Fruit fly (Drosophila melanogaster) whole organism, embryonic: ENCODE data around the gene hang.
A peak's percentile ranks its signal among the peaks of the same experiment; 100 is the strongest.

ENCODE experiments used
- Awh ChIP-seq: fragments of 200-800 bp; sonication (Bioruptor generic); IDR thresholded peaks from 2 replicates; pipeline ENCODE4, ENCODE4 v1.3.6; 2022; ENCODE audit warnings: missing biosample characterization, missing genetic modification characterization
- CG10274 ChIP-seq: fragments of 200-800 bp; sonication (Bioruptor generic); optimal IDR thresholded peaks from 3 replicates; lab custom pipeline; 2017; ENCODE audit warnings: missing biosample characterization, mild to moderate bottlenecking, missing genetic modification characterization
- CG11723 ChIP-seq: fragments of 200-800 bp; sonication (Bioruptor generic); optimal IDR thresholded peaks from 2 replicates; lab custom pipeline; 2017; ENCODE audit warnings: missing biosample characterization, mild to moderate bottlenecking, missing genetic modification characterization
- CG12104 ChIP-seq: fragments of 200-800 bp; sonication (Bioruptor generic); optimal IDR thresholded peaks from 3 replicates; lab custom pipeline; 2016; ENCODE audit warnings: missing biosample characterization, missing genetic modification characterization
- CG12659 ChIP-seq: fragments of 200-800 bp; sonication (Bioruptor generic); optimal IDR thresholded peaks from 3 replicates; lab custom pipeline; 2017; ENCODE audit warnings: mild to moderate bottlenecking, missing biosample characterization, missing genetic modification reagents, missing genetic modification characterization
- CG16815 ChIP-seq: fragments of 200-800 bp; sonication (Bioruptor generic); optimal IDR thresholded peaks from 3 replicates; lab custom pipeline; 2017; ENCODE audit warnings: missing biosample characterization, mild to moderate bottlenecking, missing genetic modification characterization
- CG17359 ChIP-seq: fragments of 200-800 bp; sonication (Bioruptor generic); optimal IDR thresholded peaks from 3 replicates; lab custom pipeline; 2018; ENCODE audit warnings: missing biosample characterization, mild to moderate bottlenecking, missing genetic modification characterization, moderate library complexity
- CG18599 ChIP-seq: fragments of 200-800 bp; sonication (Bioruptor generic); optimal IDR thresholded peaks from 3 replicates; lab custom pipeline; 2017; ENCODE audit warnings: missing biosample characterization, missing genetic modification characterization, mild to moderate bottlenecking, moderate library complexity, missing genetic modification reagents
- CG2120 ChIP-seq: fragments of 200-800 bp; sonication (Bioruptor generic); optimal IDR thresholded peaks from 3 replicates; lab custom pipeline; 2016; ENCODE audit warnings: missing biosample characterization, missing genetic modification characterization
- CG2875 ChIP-seq: fragments of 200-800 bp; sonication (Bioruptor generic); optimal IDR thresholded peaks from 2 replicates; lab custom pipeline; 2017; ENCODE audit warnings: missing biosample characterization, mild to moderate bottlenecking, missing genetic modification characterization, missing genetic modification reagents
- CG3726 ChIP-seq: fragments of 200-800 bp; sonication (Bioruptor generic); IDR thresholded peaks from 3 replicates; pipeline ENCODE4, ENCODE4 v1.3.6; 2022; ENCODE audit warnings: missing biosample characterization, missing genetic modification characterization
- CG3847 ChIP-seq: fragments of 200-800 bp; sonication (Bioruptor generic); IDR thresholded peaks from 2 replicates; pipeline ENCODE4 v1.3.6; 2022; ENCODE audit warnings: missing biosample characterization, missing genetic modification characterization
- CG4328 ChIP-seq: fragments of 200-800 bp; sonication (Bioruptor generic); optimal IDR thresholded peaks from 3 replicates; lab custom pipeline; 2017; ENCODE audit warnings: missing biosample characterization, missing genetic modification reagents, missing genetic modification characterization
- CG4404 ChIP-seq: fragments of 200-800 bp; sonication (Bioruptor generic); IDR thresholded peaks from 2 replicates; pipeline ENCODE4 v1.3.6; 2022; ENCODE audit warnings: missing biosample characterization, missing genetic modification characterization
- CG4820 ChIP-seq: fragments of 200-800 bp; sonication (Bioruptor generic); optimal IDR thresholded peaks from 3 replicates; lab custom pipeline; 2016; ENCODE audit warnings: missing biosample characterization, missing genetic modification characterization
- CG6689 ChIP-seq: fragments of 200-800 bp; sonication (Bioruptor generic); IDR thresholded peaks from 2 replicates; pipeline ENCODE4 v1.3.6; 2022; ENCODE audit warnings: missing biosample characterization, missing genetic modification characterization
- CG6765 ChIP-seq: fragments of 200-800 bp; sonication (Bioruptor generic); optimal IDR thresholded peaks from 3 replicates; lab custom pipeline; 2017; ENCODE audit warnings: missing biosample characterization, mild to moderate bottlenecking, missing genetic modification characterization
- CG7963 ChIP-seq: fragments of 200-800 bp; sonication (Bioruptor generic); IDR thresholded peaks from 3 replicates; pipeline ENCODE4 v1.3.6; 2022; ENCODE audit warnings: missing biosample characterization, missing genetic modification characterization; ENCODE audit not compliant: partially characterized antibody
- D19B ChIP-seq: fragments of 200-800 bp; sonication (Bioruptor generic); optimal IDR thresholded peaks from 2 replicates; lab custom pipeline; 2017; ENCODE audit warnings: missing biosample characterization, mild to moderate bottlenecking, missing genetic modification characterization
- Dp ChIP-seq: fragments of 200-800 bp; sonication (Bioruptor generic); optimal IDR thresholded peaks from 2 replicates; lab custom pipeline; 2018; ENCODE audit warnings: missing biosample characterization, mild to moderate bottlenecking, missing genetic modification characterization, moderate library complexity
- E2f1 ChIP-seq: fragments of 200-800 bp; sonication (Bioruptor generic); IDR thresholded peaks from 2 replicates; pipeline ENCODE4 v1.3.6; 2022; ENCODE audit warnings: missing biosample characterization, missing genetic modification characterization
- Gsc ChIP-seq: fragments of 200-800 bp; sonication (Bioruptor generic); IDR thresholded peaks from 2 replicates; pipeline ENCODE4 v1.3.6; 2022; ENCODE audit warnings: missing biosample characterization, missing genetic modification characterization
- HLH54F ChIP-seq: fragments of 200-800 bp; sonication (Bioruptor generic); optimal IDR thresholded peaks from 3 replicates; lab custom pipeline; 2016; ENCODE audit warnings: missing biosample characterization, missing genetic modification characterization
- Lim3 ChIP-seq: fragments of 200-800 bp; sonication (Bioruptor generic); IDR thresholded peaks from 2 replicates; pipeline ENCODE4 v1.3.6; 2022; ENCODE audit warnings: missing biosample characterization, missing genetic modification characterization
- MTF-1 ChIP-seq: fragments of 200-800 bp; sonication (Bioruptor generic); optimal IDR thresholded peaks from 2 replicates; lab custom pipeline; 2018; ENCODE audit warnings: missing biosample characterization, mild to moderate bottlenecking, missing genetic modification characterization, borderline replicate concordance
- Med ChIP-seq: fragments of 200-800 bp; sonication (Bioruptor generic); peaks from one replicate; lab custom pipeline; 2016; ENCODE audit warnings: missing biosample characterization, missing genetic modification characterization, mild to moderate bottlenecking, inconsistent platforms, moderate library complexity
- Nf-YB ChIP-seq: fragments of 200-800 bp; sonication (Bioruptor generic); optimal IDR thresholded peaks from 3 replicates; lab custom pipeline; 2019; ENCODE audit warnings: missing biosample characterization, mild to moderate bottlenecking, missing genetic modification characterization, moderate library complexity
- Poxn ChIP-seq: fragments of 200-800 bp; sonication (Bioruptor generic); IDR thresholded peaks from 2 replicates; pipeline ENCODE4 v1.3.6; 2022; ENCODE audit warnings: missing biosample characterization, missing genetic modification characterization
- Spps ChIP-seq: fragments of 200-800 bp; sonication (Bioruptor generic); optimal IDR thresholded peaks from 2 replicates; lab custom pipeline; 2018; ENCODE audit warnings: missing biosample characterization, mild to moderate bottlenecking, missing genetic modification characterization
- Sry-β ChIP-seq: fragments of 200-800 bp; sonication (Bioruptor generic); optimal IDR thresholded peaks from 2 replicates; lab custom pipeline; 2018; ENCODE audit warnings: missing biosample characterization, mild to moderate bottlenecking, missing genetic modification characterization, moderate library complexity
- Vsx1 ChIP-seq: fragments of 200-800 bp; sonication (Bioruptor generic); optimal IDR thresholded peaks from 2 replicates; lab custom pipeline; 2017; ENCODE audit warnings: missing biosample characterization, mild to moderate bottlenecking, missing genetic modification characterization, missing genetic modification reagents
- ara ChIP-seq: fragments of 200-800 bp; sonication (Bioruptor generic); IDR thresholded peaks from 2 replicates; pipeline ENCODE4 v1.3.6; 2022; ENCODE audit warnings: missing biosample characterization, missing genetic modification characterization
- ase ChIP-seq: fragments of 200-800 bp; sonication (Bioruptor generic); IDR thresholded peaks from 3 replicates; pipeline ENCODE4 v1.3.6; 2022; ENCODE audit warnings: missing biosample characterization, missing genetic modification characterization
- caup ChIP-seq: fragments of 200-800 bp; sonication (Bioruptor generic); optimal IDR thresholded peaks from 3 replicates; lab custom pipeline; 2017; ENCODE audit warnings: missing biosample characterization, mild to moderate bottlenecking, missing genetic modification characterization, moderate library complexity; ENCODE audit not compliant: severe bottlenecking
- croc ChIP-seq: fragments of 200-800 bp; sonication (Bioruptor generic); conservative IDR thresholded peaks from 3 replicates; pipeline ENCODE4 v1.3.6; 2022; ENCODE audit warnings: missing biosample characterization, missing genetic modification characterization
- dmrt99B ChIP-seq: fragments of 200-800 bp; sonication (Bioruptor generic); optimal IDR thresholded peaks from 2 replicates; lab custom pipeline; 2018; ENCODE audit warnings: missing biosample characterization, mild to moderate bottlenecking, missing genetic modification characterization, moderate library complexity
- en ChIP-seq: fragments of 200-800 bp; sonication (Bioruptor generic); optimal IDR thresholded peaks from 2 replicates; lab custom pipeline; 2016; ENCODE audit warnings: missing biosample characterization, missing genetic modification characterization
- ewg ChIP-seq: fragments of 200-800 bp; sonication (Bioruptor generic); optimal IDR thresholded peaks from 3 replicates; lab custom pipeline; 2017; ENCODE audit warnings: mild to moderate bottlenecking, missing biosample characterization, missing genetic modification reagents, missing genetic modification characterization
- eyg ChIP-seq: fragments of 200-800 bp; sonication (Bioruptor generic); optimal IDR thresholded peaks from 3 replicates; lab custom pipeline; 2016; ENCODE audit warnings: missing biosample characterization, missing genetic modification characterization
- fd102C ChIP-seq: fragments of 200-800 bp; sonication (Bioruptor generic); optimal IDR thresholded peaks from 2 replicates; lab custom pipeline; 2018; ENCODE audit warnings: missing biosample characterization, mild to moderate bottlenecking, missing genetic modification characterization, moderate library complexity
- klu ChIP-seq: fragments of 200-800 bp; sonication (Bioruptor generic); IDR thresholded peaks from 2 replicates; pipeline ENCODE4 v1.3.6; 2022; ENCODE audit warnings: missing biosample characterization, missing genetic modification characterization
- kni ChIP-seq: fragments of 200-800 bp; sonication (Bioruptor generic); optimal IDR thresholded peaks from 3 replicates; lab custom pipeline; 2017; ENCODE audit warnings: mild to moderate bottlenecking, missing biosample characterization, missing genetic modification reagents, missing genetic modification characterization
- nerfin-1 ChIP-seq: fragments of 200-800 bp; sonication (Bioruptor generic); optimal IDR thresholded peaks from 3 replicates; lab custom pipeline; 2019; ENCODE audit warnings: missing biosample characterization, mild to moderate bottlenecking, missing genetic modification characterization, moderate library complexity
- onecut ChIP-seq: fragments of 200-800 bp; sonication (Bioruptor generic); IDR thresholded peaks from 2 replicates; pipeline ENCODE4 v1.3.6; 2022; ENCODE audit warnings: missing biosample characterization, missing genetic modification characterization
- p53 ChIP-seq: fragments of 200-800 bp; sonication (Bioruptor generic); optimal IDR thresholded peaks from 2 replicates; lab custom pipeline; 2016; ENCODE audit warnings: missing biosample characterization, missing genetic modification characterization
- pb ChIP-seq: fragments of 200-800 bp; sonication (Bioruptor generic); optimal IDR thresholded peaks from 3 replicates; lab custom pipeline; 2016; ENCODE audit warnings: missing biosample characterization, missing genetic modification characterization
- sim ChIP-seq: fragments of 200-800 bp; sonication (Bioruptor generic); IDR thresholded peaks from 2 replicates; pipeline ENCODE4 v1.3.6; 2022; ENCODE audit warnings: missing biosample characterization, missing genetic modification characterization
- slbo ChIP-seq: fragments of 200-800 bp; sonication (Bioruptor generic); IDR thresholded peaks from 2 replicates; pipeline ENCODE4 v1.3.6; 2022; ENCODE audit warnings: missing biosample characterization, missing genetic modification characterization
- sr ChIP-seq: fragments of 200-800 bp; sonication (Bioruptor generic); IDR thresholded peaks from 3 replicates; pipeline ENCODE4 v1.3.6; 2022; ENCODE audit warnings: missing biosample characterization, missing genetic modification characterization

Gene hang

dm6 chrX:16403811-16404420, 18.7 kb upstream of the hang start (continued):
- TF ChIP-seq slbo (GFP tag; lab: Robert Waterston, UW) (peak; percentile 85), dmrt99B (peak; percentile 86), CG4328 (GFP tag; lab: Kevin White, UChicago) (peak; percentile 9), Vsx1 (GFP tag; lab: Kevin White, UChicago) (no peak), CG17359 (tag; lab: Kevin White, UChicago) (peak; percentile 86), sr (GFP tag; lab: Robert Waterston, UW) (peak; percentile 38; the same call in 1 of the 3 replicates), en (GFP tag; lab: Kevin White, UChicago) (peak; percentile 15), ewg (GFP tag; lab: Kevin White, UChicago) (peak; percentile 56), eyg (GFP tag; lab: Kevin White, UChicago) (peak; percentile 1), fd102C (GFP tag; lab: Kevin White, UChicago) (no peak), Gsc (GFP tag; lab: Robert Waterston, UW) (no peak), Spps (no peak), CG12104 (GFP tag; lab: Kevin White, UChicago) (peak; percentile 63), Med (GFP tag; lab: Kevin White, UChicago) (peak; percentile 94), CG12659 (peak; percentile 78), Sry-β (GFP tag; lab: Kevin White, UChicago) (no peak), ara (GFP tag; lab: Robert Waterston, UW) (peak; percentile 62), MTF-1 (GFP tag; lab: Kevin White, UChicago) (peak; percentile 47), CG2120 (GFP tag; lab: Kevin White, UChicago) (peak; percentile 91), CG6689 (GFP tag; lab: Robert Waterston, UW) (peak; percentile 78), CG16815 (GFP tag; lab: Kevin White, UChicago) (no peak), D19B (GFP tag; lab: Kevin White, UChicago) (peak; percentile 98), CG10274 (peak; percentile 21), kni (GFP tag; lab: Kevin White, UChicago) (no peak), CG6765 (peak; percentile 79), HLH54F (GFP tag; lab: Kevin White, UChicago) (peak; percentile 41), CG4820 (GFP tag; lab: Kevin White, UChicago) (peak; percentile 52), klu (GFP tag; lab: Robert Waterston, UW) (peak; percentile 29; the same call in 1 of the 2 replicates), p53 (GFP tag; lab: Kevin White, UChicago) (no peak), pb (GFP tag; lab: Kevin White, UChicago) (peak; percentile 30), CG7963 (GFP tag; lab: Robert Waterston, UW) (no peak), ase (peak; percentile 62; the same call in 1 of the 3 replicates), onecut (GFP tag; lab: Robert Waterston, UW) (no peak; the same call in 1 of the 2 replicates), CG18599 (GFP tag; lab: Kevin White, UChicago) (peak; percentile 84), Lim3 (GFP tag; lab: Robert Waterston, UW) (no peak), Nf-YB (GFP tag; lab: Kevin White, UChicago) (peak; percentile 50), croc (GFP tag; lab: Robert Waterston, UW) (no peak), nerfin-1 (tag; lab: Kevin White, UChicago) (peak; percentile 38), caup (GFP tag; lab: Kevin White, UChicago) (peak; percentile 79), Dp (no peak), CG3726 (GFP tag; lab: Robert Waterston, UW) (0 out of 3 replicates have a peak, but pooled peaks have one; percentile 15), CG11723 (GFP tag; lab: Kevin White, UChicago) (peak; percentile 6), Awh (GFP tag; lab: Robert Waterston, UW) (peak; percentile 52), Poxn (GFP tag; lab: Robert Waterston, UW) (peak; percentile 17; the same call in 1 of the 2 replicates), E2f1 (GFP tag; lab: Robert Waterston, UW) (peak; percentile 77), CG2875 (GFP tag; lab: Kevin White, UChicago) (peak; percentile 6), sim (GFP tag; lab: Robert Waterston, UW) (peak; percentile 23; the same call in 1 of the 2 replicates), CG4404 (GFP tag; lab: Robert Waterston, UW) (0 out of 2 replicates have a peak, but pooled peaks have one; percentile 11), CG3847 (peak; percentile 62)
